Fruit fly (Drosophila melanogaster): ENCODE data around the gene CG7990.

CG7990 gene

DNA sequence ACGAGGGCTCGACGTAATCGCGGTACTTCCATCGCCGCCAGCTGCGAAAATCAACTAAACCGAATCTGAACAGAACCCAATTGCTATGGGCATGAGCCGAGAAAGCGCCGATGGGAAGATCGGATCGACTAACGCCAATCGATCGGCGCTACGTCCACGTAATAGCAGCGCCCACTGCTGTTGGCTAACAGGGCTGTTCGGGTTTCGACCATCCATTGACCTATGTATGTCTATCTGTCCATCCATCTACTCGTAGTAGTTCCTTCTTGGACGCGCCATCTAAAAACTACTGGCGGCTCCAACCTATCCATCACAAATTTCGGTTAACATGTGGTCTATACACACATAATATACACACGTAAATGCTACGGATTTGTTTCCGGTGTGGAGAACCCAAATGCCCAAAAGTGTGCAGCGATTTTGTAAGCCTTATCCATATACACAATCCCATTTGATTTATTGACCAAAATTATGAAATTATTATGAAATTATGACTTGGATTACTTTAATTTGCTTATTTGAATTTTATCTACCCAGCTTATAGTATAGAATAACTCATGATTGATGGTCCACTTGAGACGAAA lies 40.1 kb upstream of the CG7990 start, which contains the start of gene CG14196:
CG14196 (minus strand) TSS at position 51 of the 584 bp plus-strand sequence.
- no peak for TF ChIP-seq D1 (tag; optimal IDR thresholded peaks at IDR 0.05)
- TF ChIP-seq Ets98B (GFP tag; IDR thresholded peaks at IDR 0.05), result no peak
- TF ChIP-seq CG9948 (tag; optimal IDR thresholded peaks at IDR 0.05), result no peak
- no peak for TF ChIP-seq fd96Ca (GFP tag; IDR thresholded peaks at IDR 0.05)
- TF ChIP-seq CG32121 (GFP tag; IDR thresholded peaks at IDR 0.05), result no peak
- no peak for TF ChIP-seq CG10348 (GFP tag; IDR thresholded peaks at IDR 0.05)
- TF ChIP-seq Pif1A (GFP tag; optimal IDR thresholded peaks at IDR 0.05), result no peak
- no peak for TF ChIP-seq rn (GFP tag; IDR thresholded peaks at IDR 0.05)
- no peak for TF ChIP-seq Pif1B (GFP tag; optimal IDR thresholded peaks at IDR 0.05)

DNA sequence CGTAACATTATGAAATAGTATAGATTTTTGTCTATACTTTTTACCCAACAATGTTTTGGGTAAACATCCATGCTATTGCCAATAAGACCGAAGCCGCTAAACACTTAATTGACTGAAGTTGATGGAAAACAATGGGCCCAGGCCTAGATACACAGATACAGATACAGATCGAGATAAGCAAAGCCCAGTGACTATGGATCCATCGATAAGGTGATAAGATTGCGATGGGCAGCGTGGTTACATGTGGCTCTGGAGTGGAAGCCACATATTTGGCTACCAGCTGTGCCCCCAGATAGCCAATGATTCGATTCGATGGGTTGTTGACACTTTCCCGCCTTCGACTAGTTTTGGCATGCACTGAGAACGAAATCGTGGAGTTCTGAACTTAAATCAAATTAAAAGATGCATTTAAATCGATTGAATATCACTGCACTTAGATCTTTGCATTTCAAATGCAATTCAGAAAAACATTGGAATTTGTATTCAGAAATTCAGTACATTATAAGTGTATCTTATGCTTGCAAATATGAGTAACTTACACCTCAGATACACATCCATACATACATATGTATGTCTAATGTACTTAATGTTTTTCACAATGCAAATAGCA lies 38.6 kb upstream of the CG7990 start:
- TF ChIP-seq Snoo (tag; optimal IDR thresholded peaks at IDR 0.05) (no peak), fd96Ca (GFP tag; IDR thresholded peaks at IDR 0.05) (no peak), CG15710 (tag; optimal IDR thresholded peaks at IDR 0.05) (no peak)

DNA sequence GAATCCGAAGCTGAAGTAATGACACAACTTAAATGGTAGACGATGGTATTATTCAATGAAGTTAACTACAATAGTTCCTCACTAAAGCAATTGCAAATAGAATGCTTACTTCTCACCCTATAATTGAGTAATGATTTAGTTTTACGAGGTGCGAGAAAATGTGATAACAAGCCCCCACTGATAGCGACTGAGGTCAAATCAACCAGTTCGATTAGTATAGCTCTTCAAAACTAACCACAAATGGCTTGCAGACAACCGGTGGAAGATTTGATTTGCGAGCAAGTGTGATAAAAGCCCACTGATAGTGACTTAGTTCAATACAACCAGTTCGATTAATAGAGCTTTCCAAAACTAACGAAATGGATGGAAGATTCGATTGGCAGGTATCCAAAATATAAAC lies 37.6 kb upstream of the CG7990 start:
- TF ChIP-seq CG32121 (GFP tag; IDR thresholded peaks at IDR 0.05) (no peak), Ets98B (GFP tag; IDR thresholded peaks at IDR 0.05) (no peak), CG4496 (GFP tag; IDR thresholded peaks at IDR 0.05) (no peak), CG14655 (GFP tag; optimal IDR thresholded peaks at IDR 0.05) (no peak), EcR (GFP tag; optimal IDR thresholded peaks at IDR 0.05) (no peak), CG8301 (tag; optimal IDR thresholded peaks at IDR 0.05) (no peak), CG34367 (tag; optimal IDR thresholded peaks at IDR 0.05) (no peak), Pif1B (GFP tag; optimal IDR thresholded peaks at IDR 0.05) (no peak), CG10348 (GFP tag; IDR thresholded peaks at IDR 0.05) (no peak), Pif1A (GFP tag; optimal IDR thresholded peaks at IDR 0.05) (no peak), CG15710 (tag; optimal IDR thresholded peaks at IDR 0.05) (no peak), fd96Ca (GFP tag; IDR thresholded peaks at IDR 0.05) (no peak), D1 (tag; optimal IDR thresholded peaks at IDR 0.05) (no peak), CG17806 (tag; optimal IDR thresholded peaks at IDR 0.05) (no peak), rn (GFP tag; IDR thresholded peaks at IDR 0.05) (no peak)

DNA sequence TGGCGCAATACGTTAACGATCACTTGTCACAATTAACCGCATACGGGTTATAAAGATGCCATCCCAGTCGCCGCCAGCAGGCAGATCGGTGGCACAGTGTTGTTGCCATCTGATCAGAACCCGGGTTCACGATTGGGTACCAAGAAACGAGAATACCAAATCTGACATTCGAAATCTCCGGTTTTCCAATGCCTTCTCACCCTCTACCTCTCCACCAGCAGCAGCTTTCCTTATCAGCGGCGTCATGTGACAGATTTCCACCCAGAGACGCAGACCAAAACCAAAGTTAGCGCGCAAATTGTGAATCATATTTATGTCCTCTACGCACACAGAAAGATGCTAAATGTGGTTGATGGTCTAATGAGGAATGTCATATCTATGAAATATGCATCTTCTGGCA lies 36.8 kb upstream of the CG7990 start:
- TF ChIP-seq CG9948 (tag; optimal IDR thresholded peaks at IDR 0.05) (no peak), CG10348 (GFP tag; IDR thresholded peaks at IDR 0.05) (no peak), Ets98B (GFP tag; IDR thresholded peaks at IDR 0.05) (no peak), CG4496 (GFP tag; IDR thresholded peaks at IDR 0.05) (no peak), CG34367 (tag; optimal IDR thresholded peaks at IDR 0.05) (no peak), CG8159 (tag; optimal IDR thresholded peaks at IDR 0.05) (no peak), CG14655 (GFP tag; optimal IDR thresholded peaks at IDR 0.05) (no peak), Pif1B (GFP tag; optimal IDR thresholded peaks at IDR 0.05) (no peak), CG17806 (tag; optimal IDR thresholded peaks at IDR 0.05) (no peak), D1 (tag; optimal IDR thresholded peaks at IDR 0.05) (no peak), CG32121 (GFP tag; IDR thresholded peaks at IDR 0.05) (no peak), CG13204 (GFP tag; optimal IDR thresholded peaks at IDR 0.05) (no peak), Snoo (tag; optimal IDR thresholded peaks at IDR 0.05) (no peak)

DNA sequence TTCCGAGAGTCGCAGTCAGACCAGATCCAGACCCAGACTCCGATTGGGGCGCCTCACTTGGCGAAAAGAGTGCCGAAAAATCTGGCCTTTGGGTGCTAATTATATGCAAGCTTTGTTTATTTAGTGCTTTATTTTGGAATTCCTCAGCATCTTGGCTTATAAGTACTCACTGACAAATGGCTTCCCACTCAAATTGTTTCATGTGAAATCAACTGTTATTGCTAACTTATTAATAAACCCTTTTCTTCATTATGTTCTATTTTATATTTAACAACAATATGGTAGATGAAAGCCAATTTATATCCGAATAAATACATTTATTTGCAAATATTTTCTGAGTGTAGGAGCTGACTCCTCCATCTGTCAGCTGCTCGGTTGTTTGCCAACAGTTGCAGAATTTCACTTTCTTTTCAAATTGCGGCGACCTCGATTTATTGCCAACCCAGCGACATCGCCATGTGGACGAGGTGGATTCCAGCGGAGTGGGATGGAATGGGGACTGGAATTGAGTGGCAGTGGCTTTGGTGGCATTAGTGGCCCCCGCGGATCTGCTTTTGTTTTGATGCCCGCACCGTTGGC lies 28.2 kb upstream of the CG7990 start:
- peak; percentile 45 for TF ChIP-seq D1 (tag; optimal IDR thresholded peaks at IDR 0.05)
- peak; percentile 66 for TF ChIP-seq CG8159 (tag; optimal IDR thresholded peaks at IDR 0.05)
- TF ChIP-seq fd96Ca (GFP tag; IDR thresholded peaks at IDR 0.05), result 0 out of 3 replicates have a peak, but pooled peaks have one; percentile 31
- TF ChIP-seq CG32121 (GFP tag; IDR thresholded peaks at IDR 0.05), result no peak
- TF ChIP-seq Ets98B (GFP tag; IDR thresholded peaks at IDR 0.05), result peak; percentile 42; the same call in 1 of the 2 replicates
- no peak for TF ChIP-seq EcR (GFP tag; optimal IDR thresholded peaks at IDR 0.05)
- no peak for TF ChIP-seq rn (GFP tag; IDR thresholded peaks at IDR 0.05)
- peak; percentile 54 for TF ChIP-seq Pif1B (GFP tag; optimal IDR thresholded peaks at IDR 0.05)
- no peak for TF ChIP-seq CG4496 (GFP tag; IDR thresholded peaks at IDR 0.05)
- TF ChIP-seq gl (tag; optimal IDR thresholded peaks at IDR 0.05), result no peak
- TF ChIP-seq CG13204 (GFP tag; optimal IDR thresholded peaks at IDR 0.05), result no peak
- TF ChIP-seq CG15710 (tag; optimal IDR thresholded peaks at IDR 0.05), result peak; percentile 49
- TF ChIP-seq CG12605 (GFP tag; IDR thresholded peaks at IDR 0.05), result 0 out of 2 replicates have a peak, but pooled peaks have one; percentile 11
- TF ChIP-seq CG10348 (GFP tag; IDR thresholded peaks at IDR 0.05), result no peak
- no peak for TF ChIP-seq CG9948 (tag; optimal IDR thresholded peaks at IDR 0.05)
- TF ChIP-seq CG34367 (tag; optimal IDR thresholded peaks at IDR 0.05), result peak; percentile 20
- TF ChIP-seq Snoo (tag; optimal IDR thresholded peaks at IDR 0.05), result no peak
- TF ChIP-seq CG14655 (GFP tag; optimal IDR thresholded peaks at IDR 0.05), result peak; percentile 79
- peak; percentile 82 for TF ChIP-seq CG8301 (tag; optimal IDR thresholded peaks at IDR 0.05)
- TF ChIP-seq CG17806 (tag; optimal IDR thresholded peaks at IDR 0.05), result peak; percentile 51
- peak; percentile 74 for TF ChIP-seq Pif1A (GFP tag; optimal IDR thresholded peaks at IDR 0.05)

DNA sequence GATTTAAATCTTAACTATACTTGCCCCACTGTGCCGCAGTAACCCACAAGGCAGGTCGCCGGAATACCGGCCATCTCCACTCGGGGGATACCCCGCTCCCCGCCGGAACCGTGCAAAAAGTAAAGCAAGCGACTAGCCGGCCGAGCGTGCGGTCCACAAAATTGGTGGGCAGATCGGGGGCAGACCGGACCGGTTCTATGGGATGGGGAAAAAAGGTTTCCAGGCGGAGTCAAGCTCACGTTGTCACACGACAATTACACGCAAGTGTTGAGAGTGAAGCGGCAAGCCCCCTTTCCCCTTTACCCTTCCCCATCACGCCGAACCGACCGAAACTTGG lies 23.5 kb upstream of the CG7990 start:
- 0 out of 2 replicates have a peak, but pooled peaks have one; percentile 12 for TF ChIP-seq CG32121 (GFP tag; IDR thresholded peaks at IDR 0.05)
- peak; percentile 35 for TF ChIP-seq EcR (GFP tag; optimal IDR thresholded peaks at IDR 0.05)
- no peak for TF ChIP-seq CG8301 (tag; optimal IDR thresholded peaks at IDR 0.05)
- TF ChIP-seq CG12605 (GFP tag; IDR thresholded peaks at IDR 0.05), result no peak
- peak; percentile 93 for TF ChIP-seq CG13204 (GFP tag; optimal IDR thresholded peaks at IDR 0.05)
- TF ChIP-seq CG10348 (GFP tag; IDR thresholded peaks at IDR 0.05), result 0 out of 2 replicates have a peak, but pooled peaks have one; percentile 28
- peak; percentile 74 for TF ChIP-seq CG4496 (GFP tag; IDR thresholded peaks at IDR 0.05)
- no peak for TF ChIP-seq CG15710 (tag; optimal IDR thresholded peaks at IDR 0.05)
- no peak for TF ChIP-seq rn (GFP tag; IDR thresholded peaks at IDR 0.05)
- no peak for TF ChIP-seq Ets98B (GFP tag; IDR thresholded peaks at IDR 0.05)
- no peak for TF ChIP-seq CG9948 (tag; optimal IDR thresholded peaks at IDR 0.05)
- TF ChIP-seq Pif1A (GFP tag; optimal IDR thresholded peaks at IDR 0.05), result no peak
- TF ChIP-seq CG17806 (tag; optimal IDR thresholded peaks at IDR 0.05), result no peak

Measured in whole organism, pupa.